Worm (Caenorhabditis elegans) whole organism, early embryonic: Measurements from ENCODE around the gene R10E4.11.

ENCODE experiments used
- B0310.2 ChIP-seq: sonication (generic microtip); optimal IDR thresholded peaks from 2 replicates; lab custom pipeline; 2016; ENCODE audit warnings: mild to moderate bottlenecking, missing genetic modification characterization, missing compliant biosample characterization
- F13C5.2 ChIP-seq: sonication (generic microtip); optimal IDR thresholded peaks from 2 replicates; lab custom pipeline; 2017; ENCODE audit warnings: mild to moderate bottlenecking, missing genetic modification characterization, inconsistent platforms, missing compliant biosample characterization
- aly-1 ChIP-seq: sonication (generic microtip); optimal IDR thresholded peaks from 2 replicates; lab custom pipeline; 2016; ENCODE audit warnings: missing genetic modification characterization, missing compliant biosample characterization
- ama-1 ChIP-seq: fragments of 150-350 bp; optimal IDR thresholded peaks from 2 replicates; lab custom pipeline; 2014
- ceh-13 ChIP-seq: fragments of 200-800 bp; sonication (Bioruptor generic); optimal IDR thresholded peaks from 2 replicates; lab custom pipeline; 2018; ENCODE audit warnings: mild to moderate bottlenecking, missing genetic modification characterization, missing compliant biosample characterization
- ceh-36 ChIP-seq: sonication (generic microtip); optimal IDR thresholded peaks from 2 replicates; lab custom pipeline; 2016; ENCODE audit warnings: missing genetic modification characterization, inconsistent platforms, missing compliant biosample characterization
- ets-7 ChIP-seq: sonication (generic microtip); optimal IDR thresholded peaks from 2 replicates; lab custom pipeline; 2016; ENCODE audit warnings: missing genotype, missing genetic modification characterization, missing compliant biosample characterization
- flt-1 ChIP-seq: fragments of 200-800 bp; sonication (Bioruptor generic); IDR thresholded peaks from 2 replicates; pipeline ENCODE4 v1.3.6; 2022; ENCODE audit warnings: missing genetic modification characterization, missing compliant biosample characterization
- hmbx-1 ChIP-seq: sonication (generic microtip); optimal IDR thresholded peaks from 2 replicates; lab custom pipeline; 2016; ENCODE audit warnings: mild to moderate bottlenecking, missing genetic modification characterization, missing compliant biosample characterization
- hmg-4 ChIP-seq: fragments of 200-800 bp; sonication (Bioruptor generic); optimal IDR thresholded peaks from 2 replicates; lab custom pipeline; 2018; ENCODE audit warnings: mild to moderate bottlenecking, missing genetic modification characterization, missing compliant biosample characterization
- hnd-1 ChIP-seq: sonication (generic microtip); optimal IDR thresholded peaks from 2 replicates; lab custom pipeline; 2016; ENCODE audit warnings: missing genetic modification characterization, missing compliant biosample characterization
- pes-1 ChIP-seq: fragments of 200-800 bp; sonication (Bioruptor generic); IDR thresholded peaks from 2 replicates; pipeline ENCODE4 v1.3.6; 2022; ENCODE audit warnings: missing genetic modification reagents, missing genetic modification characterization, missing compliant biosample characterization
- scrt-1 ChIP-seq: fragments of 200-800 bp; sonication (Bioruptor generic); IDR thresholded peaks from 2 replicates; pipeline ENCODE4 v1.3.6; 2022; ENCODE audit warnings: missing genetic modification characterization, missing compliant biosample characterization
- sea-1 ChIP-seq: fragments of 200-800 bp; sonication (Bioruptor generic); conservative IDR thresholded peaks from 2 replicates; pipeline ENCODE4 v1.3.6; 2022; ENCODE audit warnings: missing genetic modification characterization, missing compliant biosample characterization
- tbx-11 ChIP-seq: fragments of 200-800 bp; sonication (Bioruptor generic); IDR thresholded peaks from 2 replicates; pipeline ENCODE4 v1.3.6; 2022; ENCODE audit warnings: missing genetic modification characterization, missing compliant biosample characterization
- tbx-37 ChIP-seq: fragments of 200-800 bp; sonication (Bioruptor generic); conservative IDR thresholded peaks from 2 replicates; pipeline ENCODE4 v1.3.6; 2022; ENCODE audit warnings: missing genetic modification reagents, missing genetic modification characterization, missing compliant biosample characterization
- tra-4 ChIP-seq: sonication (generic microtip); optimal IDR thresholded peaks from 2 replicates; lab custom pipeline; 2017; ENCODE audit warnings: missing genetic modification characterization, missing compliant biosample characterization

The R10E4.11 gene

DNA sequence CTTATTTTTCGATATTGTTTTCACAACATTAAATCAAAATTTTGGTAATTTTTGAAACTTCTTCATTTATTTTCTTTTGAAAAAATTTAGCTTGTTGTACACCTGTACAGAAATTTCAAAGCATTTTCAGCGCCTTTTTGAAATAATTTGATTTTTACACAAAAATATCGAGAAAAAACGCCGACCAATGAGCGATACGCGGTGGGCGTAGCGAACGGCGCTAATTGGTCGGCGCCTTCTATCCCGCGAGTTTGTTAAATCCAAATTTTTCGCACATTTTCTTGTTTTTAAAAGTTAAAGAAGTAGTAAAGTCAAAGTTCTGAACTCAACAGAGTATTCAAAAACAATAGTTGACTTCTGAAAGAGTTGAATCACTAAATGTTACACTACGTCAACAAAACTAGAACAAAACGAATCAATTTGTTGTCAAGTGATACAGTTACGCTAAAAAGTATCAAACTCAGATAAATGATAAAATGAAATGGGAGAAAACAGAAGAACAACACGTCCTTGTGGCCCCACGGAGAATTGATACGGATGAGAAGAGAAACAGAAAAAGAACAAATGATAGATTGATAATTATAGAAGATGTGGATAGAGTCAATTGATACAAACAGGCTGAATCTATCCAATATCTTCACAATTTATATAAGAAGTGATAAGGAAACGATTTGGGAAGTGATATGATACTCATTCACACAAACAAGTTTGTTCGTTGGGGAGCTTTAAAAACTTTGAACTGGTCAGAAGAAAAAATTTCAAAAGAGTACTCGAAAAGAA is 27.6 kb upstream of the R10E4.11 start:
- TF ChIP-seq sea-1 (GFP tag; lab: Robert Waterston, UW) (no peak), pes-1 (GFP tag; lab: Robert Waterston, UW) (no peak), scrt-1 (GFP tag; lab: Robert Waterston, UW) (no peak), ama-1 (lab: Kevin White, UChicago) (no peak), flt-1 (no peak), aly-1 (tag; lab: Kevin White, UChicago) (no peak), tbx-37 (GFP tag; lab: Robert Waterston, UW) (no peak)

ce11 chrIII:4323859-4324258 is 23.0 kb upstream of the R10E4.11 start, which contains the start of gene H38K22.9:
Gene H38K22.9, plus strand, starts transcription at chrIII:4324159.
- TF ChIP-seq flt-1 (no peak), ets-7 (tag; lab: Kevin White, UChicago) (no peak), pes-1 (GFP tag; lab: Robert Waterston, UW) (no peak), ceh-13 (no peak), scrt-1 (GFP tag; lab: Robert Waterston, UW) (no peak), B0310.2 (no peak)

DNA sequence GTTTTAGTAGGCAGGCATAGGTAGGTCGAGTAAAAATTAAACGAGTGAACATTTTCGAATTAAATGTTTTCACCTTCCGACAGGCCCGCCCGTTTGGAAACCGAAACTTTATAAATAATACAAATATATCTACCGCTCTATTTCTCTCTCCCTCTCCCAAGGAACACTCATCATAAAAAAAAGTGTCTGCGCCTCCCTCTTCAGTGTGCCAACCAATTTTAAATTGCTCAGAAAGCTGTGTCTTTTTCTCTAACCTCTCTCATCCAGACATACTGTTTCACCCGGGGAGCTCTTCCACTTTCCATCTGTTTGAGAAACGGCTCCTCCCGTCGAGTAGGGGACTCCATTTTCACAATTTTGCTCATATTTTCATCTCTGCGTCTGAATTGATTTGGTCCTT is 22.3 kb upstream of the R10E4.11 start:
- TF ChIP-seq aly-1 (tag; lab: Kevin White, UChicago) (no peak), tbx-37 (GFP tag; lab: Robert Waterston, UW) (no peak), pes-1 (GFP tag; lab: Robert Waterston, UW) (no peak), sea-1 (GFP tag; lab: Robert Waterston, UW) (no peak), B0310.2 (no peak), ets-7 (tag; lab: Kevin White, UChicago) (no peak), hmbx-1 (no peak), scrt-1 (GFP tag; lab: Robert Waterston, UW) (no peak), ama-1 (lab: Kevin White, UChicago) (no peak), hnd-1 (tag; lab: Kevin White, UChicago) (no peak), flt-1 (no peak), F13C5.2 (tag; lab: Kevin White, UChicago) (no peak), tra-4 (tag; lab: Kevin White, UChicago) (no peak), ceh-36 (tag; lab: Kevin White, UChicago) (no peak)

DNA sequence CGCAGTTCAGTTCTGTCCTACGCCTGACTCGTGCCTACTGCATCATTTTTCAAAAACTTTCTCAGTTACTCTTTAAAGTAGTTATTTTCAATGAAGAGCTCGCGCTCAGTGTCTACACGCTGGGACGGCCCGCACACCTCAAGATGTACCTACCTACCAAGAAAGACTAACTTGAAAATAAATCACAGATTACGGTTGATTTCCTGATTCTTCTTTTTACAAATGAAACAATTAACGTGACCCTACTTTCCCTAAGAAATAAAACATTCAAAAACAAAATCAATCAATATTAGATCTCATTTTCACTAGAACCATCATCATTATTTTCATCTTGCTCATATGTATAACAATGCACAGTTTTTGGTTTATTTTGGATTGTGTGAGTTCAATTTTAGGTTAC is 20.6 kb upstream of the R10E4.11 start, which contains the start of gene H38K22.7:
H38K22.7 (plus strand) TSS at position 301 of the 400 bp plus-strand sequence.
- TF ChIP-seq hmbx-1, result no peak
- TF ChIP-seq tbx-37 (GFP tag; lab: Robert Waterston, UW), result no peak

DNA sequence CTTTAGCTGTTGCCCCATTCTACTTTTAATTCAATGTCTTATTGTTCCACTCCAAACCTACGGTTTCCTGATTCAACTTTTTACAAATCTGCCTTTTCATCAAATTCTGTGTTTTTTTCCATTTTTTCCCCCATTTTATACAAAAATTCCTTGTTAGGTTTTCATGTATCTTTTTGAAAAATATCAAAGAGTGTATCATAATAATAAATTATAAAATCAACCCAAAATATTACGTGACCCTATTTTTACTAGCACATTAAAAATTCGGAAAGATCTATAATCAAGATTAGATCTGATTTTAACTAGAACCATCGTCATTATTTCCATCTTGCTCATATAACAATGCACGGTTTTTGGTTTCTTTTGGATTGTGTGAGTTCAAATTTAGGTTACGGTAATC is 19.3 kb upstream of the R10E4.11 start, which contains the start of gene H38K22.6:
H38K22.6 (plus strand) TSS at position 301 of the 400 bp plus-strand sequence.
- TF ChIP-seq ceh-36 (tag; lab: Kevin White, UChicago) (no peak), sea-1 (GFP tag; lab: Robert Waterston, UW) (no peak), hnd-1 (tag; lab: Kevin White, UChicago) (no peak), hmg-4 (GFP tag; lab: Kevin White, UChicago) (no peak), tbx-11 (GFP tag; lab: Robert Waterston, UW) (no peak), B0310.2 (no peak), F13C5.2 (tag; lab: Kevin White, UChicago) (no peak), flt-1 (no peak)

ce11 chrIII:4317065-4317752 is 16.4 kb upstream of the R10E4.11 start, which contains the start of gene tag-131:
Gene tag-131, plus strand, starts transcription at chrIII:4317702.
- TF ChIP-seq sea-1 (GFP tag; lab: Robert Waterston, UW), result no peak
- TF ChIP-seq F13C5.2 (tag; lab: Kevin White, UChicago), result no peak
- TF ChIP-seq ceh-13, result no peak
- no peak for TF ChIP-seq ets-7 (tag; lab: Kevin White, UChicago)
- no peak for TF ChIP-seq ceh-36 (tag; lab: Kevin White, UChicago)
- TF ChIP-seq hmg-4 (GFP tag; lab: Kevin White, UChicago), result no peak
- TF ChIP-seq tra-4 (tag; lab: Kevin White, UChicago), result no peak
- no peak for TF ChIP-seq tbx-37 (GFP tag; lab: Robert Waterston, UW)
- TF ChIP-seq B0310.2, result no peak
- no peak for TF ChIP-seq scrt-1 (GFP tag; lab: Robert Waterston, UW)
- TF ChIP-seq ama-1 (lab: Kevin White, UChicago), result no peak
- no peak for TF ChIP-seq aly-1 (tag; lab: Kevin White, UChicago)
- no peak for TF ChIP-seq hnd-1 (tag; lab: Kevin White, UChicago)
- no peak for TF ChIP-seq flt-1

DNA sequence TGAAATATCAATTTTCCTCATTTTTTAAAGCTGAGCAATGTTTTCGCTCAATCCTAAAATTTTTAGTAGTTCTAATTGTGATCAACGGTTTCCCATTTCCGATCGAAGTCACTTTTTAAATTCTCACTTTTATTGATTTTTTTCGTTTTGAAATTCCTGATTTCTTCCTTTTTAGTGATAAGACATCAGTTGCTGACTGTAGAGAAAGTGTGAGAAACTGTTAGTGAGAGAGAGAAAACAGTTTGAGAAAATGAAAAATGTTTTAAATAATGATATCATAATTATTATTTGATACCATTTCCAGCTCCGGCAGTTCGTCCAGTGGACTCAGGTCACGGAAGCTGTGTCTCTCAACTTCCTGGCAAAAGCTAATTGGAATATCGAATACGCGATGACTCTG is 13.7 kb upstream of the R10E4.11 start:
- TF ChIP-seq scrt-1 (GFP tag; lab: Robert Waterston, UW) (no peak), hmbx-1 (no peak), ceh-13 (no peak), hmg-4 (GFP tag; lab: Kevin White, UChicago) (no peak), tbx-37 (GFP tag; lab: Robert Waterston, UW) (no peak), ama-1 (lab: Kevin White, UChicago) (no peak)
